Fruit fly (Drosophila melanogaster): ENCODE results near the gene PICK1.

dm6 chr2L:12700381-12700963 is 5.6 kb downstream of the PICK1 start, which contains the start of gene CG17036:
- no peak for TF ChIP-seq Sin3A (optimal IDR thresholded peaks at IDR 0.05)
- no peak for TF ChIP-seq ttk (optimal IDR thresholded peaks at IDR 0.05)
- TF ChIP-seq insv (optimal IDR thresholded peaks at IDR 0.05) = no peak
- TF ChIP-seq Myc (optimal IDR thresholded peaks at IDR 0.05) = no peak

Measured in Kc167 (cell line).